Fruit fly (Drosophila melanogaster) whole organism, embryonic: ENCODE data around the gene Rab10.

Experiments used
- Adf1 ChIP-seq: fragments of 200-800 bp; sonication (Bioruptor generic); IDR thresholded peaks from 2 replicates; pipeline ENCODE4 v1.3.6; 2022; ENCODE audit warnings: missing biosample characterization, missing genetic modification characterization
- Awh ChIP-seq: fragments of 200-800 bp; sonication (Bioruptor generic); IDR thresholded peaks from 2 replicates; pipeline ENCODE4, ENCODE4 v1.3.6; 2022; ENCODE audit warnings: missing biosample characterization, missing genetic modification characterization
- B-H2 ChIP-seq: fragments of 200-800 bp; sonication (Bioruptor generic); optimal IDR thresholded peaks from 2 replicates; lab custom pipeline; 2018; ENCODE audit warnings: missing biosample characterization, mild to moderate bottlenecking, missing genetic modification characterization
- CG11085 ChIP-seq: fragments of 200-800 bp; sonication (Bioruptor generic); IDR thresholded peaks from 2 replicates; pipeline ENCODE4 v1.3.6; 2022; ENCODE audit warnings: missing biosample characterization, missing genetic modification characterization
- CG11247 ChIP-seq: fragments of 200-800 bp; sonication (Bioruptor generic); IDR thresholded peaks from 2 replicates; pipeline ENCODE4 v1.3.6; 2022; ENCODE audit warnings: missing biosample characterization, missing genetic modification characterization
- CG11398 ChIP-seq: fragments of 200-800 bp; sonication (Bioruptor generic); optimal IDR thresholded peaks from 2 replicates; lab custom pipeline; 2016; ENCODE audit warnings: missing biosample characterization, missing genetic modification characterization
- CG11456 ChIP-seq: fragments of 200-800 bp; sonication (Bioruptor generic); IDR thresholded peaks from 3 replicates; pipeline ENCODE4 v1.3.6; 2022; ENCODE audit warnings: missing biosample characterization, missing genetic modification characterization
- CG12155 ChIP-seq: fragments of 200-800 bp; sonication (Bioruptor generic); optimal IDR thresholded peaks from 3 replicates; lab custom pipeline; 2016; ENCODE audit warnings: missing biosample characterization, missing genetic modification characterization
- CG12236 ChIP-seq: fragments of 200-800 bp; sonication (Bioruptor generic); optimal IDR thresholded peaks from 2 replicates; lab custom pipeline; 2016; ENCODE audit warnings: missing biosample characterization, missing genetic modification characterization
- CG1603 ChIP-seq: fragments of 200-800 bp; sonication (Bioruptor generic); optimal IDR thresholded peaks from 2 replicates; lab custom pipeline; 2019; ENCODE audit warnings: missing biosample characterization, mild to moderate bottlenecking, missing genetic modification characterization, moderate library complexity
- CG16779 ChIP-seq: fragments of 200-800 bp; sonication (Bioruptor generic); IDR thresholded peaks from 2 replicates; pipeline ENCODE4 v1.3.6; 2022; ENCODE audit warnings: missing biosample characterization, missing genetic modification characterization
- CG16815 ChIP-seq: fragments of 200-800 bp; sonication (Bioruptor generic); optimal IDR thresholded peaks from 3 replicates; lab custom pipeline; 2017; ENCODE audit warnings: missing biosample characterization, mild to moderate bottlenecking, missing genetic modification characterization
- CG18262 ChIP-seq: fragments of 200-800 bp; optimal IDR thresholded peaks from 3 replicates; lab custom pipeline; 2019; ENCODE audit warnings: missing biosample characterization, mild to moderate bottlenecking, missing genetic modification characterization, moderate library complexity
- CG2129 ChIP-seq: fragments of 200-800 bp; sonication (Bioruptor generic); IDR thresholded peaks from 2 replicates; pipeline ENCODE4 v1.3.6; 2022; ENCODE audit warnings: missing biosample characterization, missing genetic modification characterization; ENCODE audit not compliant: partially characterized antibody
- CG34422 ChIP-seq: fragments of 200-800 bp; sonication (Bioruptor generic); IDR thresholded peaks from 3 replicates; pipeline ENCODE4 v1.3.6; 2022; ENCODE audit warnings: missing biosample characterization, missing genetic modification characterization
- CG3847 ChIP-seq: fragments of 200-800 bp; sonication (Bioruptor generic); IDR thresholded peaks from 2 replicates; pipeline ENCODE4 v1.3.6; 2022; ENCODE audit warnings: missing biosample characterization, missing genetic modification characterization
- CG4328 ChIP-seq: fragments of 200-800 bp; sonication (Bioruptor generic); optimal IDR thresholded peaks from 3 replicates; lab custom pipeline; 2017; ENCODE audit warnings: missing biosample characterization, missing genetic modification reagents, missing genetic modification characterization
- CG4424 ChIP-seq: fragments of 200-800 bp; sonication (Bioruptor generic); optimal IDR thresholded peaks from 3 replicates; lab custom pipeline; 2016; ENCODE audit warnings: missing biosample characterization, missing genetic modification characterization
- CG4854 ChIP-seq: fragments of 200-800 bp; sonication (Bioruptor generic); optimal IDR thresholded peaks from 2 replicates; lab custom pipeline; 2016; ENCODE audit warnings: missing biosample characterization, missing genetic modification characterization, inconsistent platforms
- CG5245 ChIP-seq: fragments of 200-800 bp; sonication (Bioruptor generic); optimal IDR thresholded peaks from 3 replicates; lab custom pipeline; 2016; ENCODE audit warnings: missing biosample characterization, missing genetic modification characterization
- CG7271 ChIP-seq: fragments of 200-800 bp; sonication (Bioruptor generic); optimal IDR thresholded peaks from 2 replicates; lab custom pipeline; 2018; ENCODE audit warnings: missing biosample characterization, mild to moderate bottlenecking, missing genetic modification characterization, moderate library complexity
- CG7372 ChIP-seq: fragments of 200-800 bp; sonication (Bioruptor generic); IDR thresholded peaks from 2 replicates; pipeline ENCODE4 v1.3.6; 2022; ENCODE audit warnings: missing biosample characterization, missing genetic modification characterization
- CG7963 ChIP-seq: fragments of 200-800 bp; sonication (Bioruptor generic); IDR thresholded peaks from 3 replicates; pipeline ENCODE4 v1.3.6; 2022; ENCODE audit warnings: missing biosample characterization, missing genetic modification characterization; ENCODE audit not compliant: partially characterized antibody
- CG8388 ChIP-seq: fragments of 200-800 bp; sonication (Bioruptor generic); optimal IDR thresholded peaks from 2 replicates; lab custom pipeline; 2019; ENCODE audit warnings: missing biosample characterization, mild to moderate bottlenecking, missing genetic modification characterization, moderate library complexity
- CG9215 ChIP-seq: fragments of 200-800 bp; sonication (Bioruptor generic); IDR thresholded peaks from 2 replicates; pipeline ENCODE4 v1.3.6; 2022; ENCODE audit warnings: missing biosample characterization, missing genetic modification characterization
- CkIIα-i1 ChIP-seq: fragments of 200-800 bp; sonication (Bioruptor generic); IDR thresholded peaks from 2 replicates; pipeline ENCODE4 v1.3.6; 2022; ENCODE audit warnings: missing biosample characterization, missing genetic modification characterization
- D19A ChIP-seq: fragments of 200-800 bp; optimal IDR thresholded peaks from 3 replicates; lab custom pipeline; 2019; ENCODE audit warnings: missing biosample characterization, mild to moderate bottlenecking, missing genetic modification characterization, moderate library complexity
- Doc2 ChIP-seq: fragments of 200-800 bp; sonication (Bioruptor generic); IDR thresholded peaks from 2 replicates; pipeline ENCODE4 v1.3.6; 2022; ENCODE audit warnings: missing biosample characterization, missing genetic modification characterization
- Dref ChIP-seq: fragments of 200-800 bp; sonication (Bioruptor generic); IDR thresholded peaks from 2 replicates; pipeline ENCODE4 v1.3.6; 2022; ENCODE audit warnings: missing biosample characterization, missing genetic modification characterization
- Elba2 ChIP-seq: fragments of 200-800 bp; sonication (Bioruptor generic); optimal IDR thresholded peaks from 3 replicates; lab custom pipeline; 2016; ENCODE audit warnings: missing biosample characterization, missing genetic modification characterization
- GATAe ChIP-seq: fragments of 200-800 bp; sonication (Bioruptor generic); conservative IDR thresholded peaks from 2 replicates; pipeline ENCODE4 v1.3.6; 2022; ENCODE audit warnings: missing biosample characterization, missing genetic modification characterization
- HLH54F ChIP-seq: fragments of 200-800 bp; sonication (Bioruptor generic); optimal IDR thresholded peaks from 3 replicates; lab custom pipeline; 2016; ENCODE audit warnings: missing biosample characterization, missing genetic modification characterization
- HmgD ChIP-seq: fragments of 200-800 bp; sonication (Bioruptor generic); optimal IDR thresholded peaks from 3 replicates; lab custom pipeline; 2016; ENCODE audit warnings: missing biosample characterization, missing genetic modification characterization
- Hr3 ChIP-seq: fragments of 200-800 bp; sonication (Bioruptor generic); optimal IDR thresholded peaks from 3 replicates; lab custom pipeline; 2016; ENCODE audit warnings: missing biosample characterization, missing genetic modification characterization
- Kr ChIP-seq: fragments of 200-800 bp; sonication (Bioruptor generic); optimal IDR thresholded peaks from 2 replicates; lab custom pipeline; 2017; ENCODE audit warnings: missing biosample characterization, mild to moderate bottlenecking, missing genetic modification characterization
- Opbp ChIP-seq: fragments of 200-800 bp; sonication (Bioruptor generic); IDR thresholded peaks from 3 replicates; pipeline ENCODE4 v1.3.6; 2022; ENCODE audit warnings: missing biosample characterization, missing genetic modification characterization; ENCODE audit not compliant: partially characterized antibody
- bsh ChIP-seq, 2 experiments: fragments of 200-800 bp; sonication (Bioruptor generic); optimal IDR thresholded peaks; 2 replicates each; lab custom pipeline; 2017 to 2018; ENCODE audit warnings: mild to moderate bottlenecking in 2 of 2, missing biosample characterization in 2 of 2, missing genetic modification characterization in 2 of 2, moderate library complexity in 1 of 2
- en ChIP-seq: fragments of 200-800 bp; sonication (Bioruptor generic); optimal IDR thresholded peaks from 2 replicates; lab custom pipeline; 2016; ENCODE audit warnings: missing biosample characterization, missing genetic modification characterization
- gem ChIP-seq: fragments of 200-800 bp; sonication (Bioruptor generic); optimal IDR thresholded peaks from 2 replicates; lab custom pipeline; 2019; ENCODE audit warnings: missing biosample characterization, mild to moderate bottlenecking, missing genetic modification characterization, moderate library complexity
- grau ChIP-seq: fragments of 200-800 bp; optimal IDR thresholded peaks from 3 replicates; lab custom pipeline; 2019; ENCODE audit warnings: missing biosample characterization, mild to moderate bottlenecking, missing genetic modification characterization, moderate library complexity
- hb ChIP-seq: fragments of 200-800 bp; sonication (Bioruptor generic); IDR thresholded peaks from 3 replicates; pipeline ENCODE4 v1.3.6; 2022; ENCODE audit warnings: missing biosample characterization, missing genetic modification characterization; ENCODE audit not compliant: partially characterized antibody
- lola ChIP-seq, 3 experiments: fragments of >200 bp in 2 of 3; fragments of 200-800 bp in 1 of 3; sonication (Bioruptor generic) in 1 of 3; optimal IDR thresholded peaks; 2 replicates each; lab custom pipeline; 2017 to 2019; ENCODE audit warnings: missing biosample characterization in 3 of 3, missing genetic modification characterization in 3 of 3, mild to moderate bottlenecking in 1 of 3, moderate library complexity in 1 of 3
- nau ChIP-seq: fragments of 200-800 bp; sonication (Bioruptor generic); optimal IDR thresholded peaks from 3 replicates; lab custom pipeline; 2017; ENCODE audit warnings: missing biosample characterization, mild to moderate bottlenecking, missing genetic modification characterization, missing genetic modification reagents
- rib ChIP-seq: fragments of 200-800 bp; sonication (Bioruptor generic); IDR thresholded peaks from 2 replicates; pipeline ENCODE4 v1.3.6; 2022; ENCODE audit warnings: missing biosample characterization, missing genetic modification characterization
- ssp ChIP-seq: fragments of 200-800 bp; sonication (Bioruptor generic); IDR thresholded peaks from 2 replicates; pipeline ENCODE4 v1.3.6; 2022; ENCODE audit warnings: missing biosample characterization, missing genetic modification characterization
- tll ChIP-seq, 2 experiments: fragments of 200-800 bp in 1 of 2; fragments of >200 bp in 1 of 2; sonication (Bioruptor generic) in 1 of 2; optimal IDR thresholded peaks; 2 replicates each; lab custom pipeline; 2017 to 2019; ENCODE audit warnings: missing biosample characterization in 2 of 2, missing genetic modification characterization in 2 of 2, mild to moderate bottlenecking in 1 of 2, moderate library complexity in 1 of 2
- usp ChIP-seq: fragments of >200 bp; optimal IDR thresholded peaks from 2 replicates; lab custom pipeline; 2017; ENCODE audit warnings: missing biosample characterization, missing genetic modification characterization
- wek ChIP-seq: fragments of 200-800 bp; sonication (Bioruptor generic); optimal IDR thresholded peaks from 3 replicates; lab custom pipeline; 2018; ENCODE audit warnings: missing biosample characterization, mild to moderate bottlenecking, missing genetic modification characterization, moderate library complexity
- yki ChIP-seq: fragments of >200 bp; optimal IDR thresholded peaks from 3 replicates; lab custom pipeline; 2018

Gene Rab10

dm6 chrX:20235794-20236513 is 15.2 kb upstream of the Rab10 start, which contains the start of gene sw (continued):
- TF ChIP-seq CG1603 (tag; lab: Kevin White, UChicago) (peak; percentile 84), CG11398 (GFP tag; lab: Kevin White, UChicago) (no peak), D19A (tag; lab: Kevin White, UChicago) (peak; percentile 9), CG12236 (GFP tag; lab: Kevin White, UChicago) (no peak), CG4328 (GFP tag; lab: Kevin White, UChicago) (peak; percentile 32), CG7963 (GFP tag; lab: Robert Waterston, UW) (peak; percentile 80), Kr (no peak), CG34422 (GFP tag; lab: Robert Waterston, UW) (peak; percentile 78; the same call in 1 of the 3 replicates), nau (GFP tag; lab: Kevin White, UChicago) (no peak), CG4424 (peak; percentile 14), Elba2 (no peak), HLH54F (peak; percentile 74), CG16815 (peak; percentile 23), CG4854 (GFP tag; lab: Kevin White, UChicago) (no peak), B-H2 (peak; percentile 61), usp (no peak), GATAe (0 out of 2 replicates have a peak, but pooled peaks have one; percentile 29), Opbp (GFP tag; lab: Robert Waterston, UW) (peak; percentile 90), Adf1 (GFP tag; lab: Robert Waterston, UW) (peak; percentile 16; the same call in 1 of the 2 replicates), CG11085 (peak; percentile 56; the same call in 1 of the 2 replicates), rib (GFP tag; lab: Robert Waterston, UW) (0 out of 2 replicates have a peak, but pooled peaks have one; percentile 18), CG2129 (peak; percentile 75), CG5245 (GFP tag; lab: Kevin White, UChicago) (peak; percentile 20), CkIIα-i1 (GFP tag; lab: Robert Waterston, UW) (no peak), Doc2 (GFP tag; lab: Robert Waterston, UW) (no peak), en (GFP tag; lab: Kevin White, UChicago) (no peak), bsh (GFP tag; optimal IDR thresholded peaks at IDR 0.05; lab: Kevin White, UChicago) (peak in 1 of 2 experiments; percentile 45), HmgD (GFP tag; lab: Kevin White, UChicago) (no peak), CG11247 (GFP tag; lab: Robert Waterston, UW) (peak; percentile 45), gem (tag; lab: Kevin White, UChicago) (peak; percentile 67), hb (peak; percentile 95), Dref (GFP tag; lab: Robert Waterston, UW) (peak; percentile 54), Hr3 (GFP tag; lab: Kevin White, UChicago) (peak; percentile 35), CG7271 (tag; lab: Kevin White, UChicago) (no peak), CG8388 (no peak), grau (peak; percentile 73), CG16779 (GFP tag; lab: Robert Waterston, UW) (no peak), CG12155 (GFP tag; lab: Kevin White, UChicago) (peak; percentile 31), CG11456 (GFP tag; lab: Robert Waterston, UW) (no peak; the same call in 2 of the 3 replicates), yki (lab: Kevin White, UChicago) (no peak), CG9215 (GFP tag; lab: Robert Waterston, UW) (peak; percentile 85), CG7372 (GFP tag; lab: Robert Waterston, UW) (peak; percentile 75), CG3847 (GFP tag; lab: Robert Waterston, UW) (peak; percentile 92), lola (GFP tag; optimal IDR thresholded peaks at IDR 0.05; lab: Kevin White, UChicago) (peak in 1 of 3 experiments; percentile 69), wek (peak; percentile 17), Awh (0 out of 2 replicates have a peak, but pooled peaks have one; percentile 21), CG18262 (tag; lab: Kevin White, UChicago) (peak; percentile 47), ssp (peak; percentile 63), tll (GFP tag; optimal IDR thresholded peaks at IDR 0.05; lab: Kevin White, UChicago) (peak; percentile 49 to 71)
